Worm (Caenorhabditis elegans) whole organism, midembryonic: ENCODE data around the gene Y102E9.3.

ENCODE experiments used
- T22C8.4 ChIP-seq: fragments of 200-800 bp; sonication (Bioruptor generic); IDR thresholded peaks from 2 replicates; pipeline ENCODE4 v1.3.6; 2022; ENCODE audit warnings: missing genetic modification characterization, missing compliant biosample characterization
- cog-1 ChIP-seq: sonication (generic microtip); optimal IDR thresholded peaks from 2 replicates; lab custom pipeline; 2016; ENCODE audit warnings: missing genetic modification characterization, missing compliant biosample characterization
- flt-1 ChIP-seq: fragments of 200-800 bp; sonication (Bioruptor generic); IDR thresholded peaks from 2 replicates; pipeline ENCODE4 v1.3.6; 2022; ENCODE audit warnings: missing genetic modification characterization, missing compliant biosample characterization
- klf-2 ChIP-seq: fragments of 200-800 bp; sonication (Bioruptor generic); conservative IDR thresholded peaks from 2 replicates; pipeline ENCODE4 v1.3.6; 2022; ENCODE audit warnings: missing genetic modification reagents, missing genetic modification characterization, missing compliant biosample characterization
- med-1 ChIP-seq: sonication (generic microtip); optimal IDR thresholded peaks from 2 replicates; lab custom pipeline; 2017; ENCODE audit warnings: missing genetic modification characterization, mild to moderate bottlenecking, missing compliant biosample characterization, antibody characterized with exemption, missing genetic modification reagents; ENCODE audit not compliant: insufficient read depth
- ref-1 ChIP-seq: fragments of 200-800 bp; sonication (Bioruptor generic); conservative IDR thresholded peaks from 2 replicates; pipeline ENCODE4 v1.3.6; 2022; ENCODE audit warnings: missing genetic modification reagents, missing genetic modification characterization, missing compliant biosample characterization
- tab-1 ChIP-seq: fragments of 200-800 bp; sonication (Bioruptor generic); IDR thresholded peaks from 2 replicates; pipeline ENCODE4 v1.3.6; 2022; ENCODE audit warnings: missing genetic modification characterization, missing compliant biosample characterization
- ztf-23 ChIP-seq: fragments of 200-800 bp; sonication (Bioruptor generic); IDR thresholded peaks from 2 replicates; pipeline ENCODE4 v1.3.6; 2022; ENCODE audit warnings: missing genetic modification reagents, missing genetic modification characterization, missing compliant biosample characterization
- ztf-29 ChIP-seq: fragments of 200-800 bp; sonication (Bioruptor generic); IDR thresholded peaks from 2 replicates; pipeline ENCODE4 v1.3.6; 2022; ENCODE audit warnings: missing genetic modification reagents, missing genetic modification characterization, missing compliant biosample characterization

Gene Y102E9.3

ce11 chrIII:6734420-6734819 lies at the start of gene Y102E9.3:
Y102E9.3 (minus strand) TSS chrIII:6734520.
- no peak for TF ChIP-seq ztf-23 (GFP tag; lab: Robert Waterston, UW)
- no peak for TF ChIP-seq tab-1 (GFP tag; lab: Robert Waterston, UW)
- TF ChIP-seq ztf-29 (GFP tag; lab: Robert Waterston, UW) = no peak
- TF ChIP-seq med-1 = no peak
- TF ChIP-seq ref-1 = no peak

- TF ChIP-seq ref-1 (no peak), klf-2 (GFP tag; lab: Robert Waterston, UW) (no peak), ztf-29 (GFP tag; lab: Robert Waterston, UW) (no peak), T22C8.4 (GFP tag; lab: Robert Waterston, UW) (no peak), tab-1 (GFP tag; lab: Robert Waterston, UW) (no peak), cog-1 (tag; lab: Kevin White, UChicago) (no peak), ztf-23 (GFP tag; lab: Robert Waterston, UW) (no peak), med-1 (no peak), flt-1 (no peak)
These were observed 22.4 kb upstream of the Y102E9.3 start for ce11 chrIII:6756769-6757168.

ce11 chrIII:6752612-6753011 lies 18.3 kb upstream of the Y102E9.3 start:
- TF ChIP-seq flt-1 (no peak), ref-1 (no peak), klf-2 (GFP tag; lab: Robert Waterston, UW) (no peak), T22C8.4 (GFP tag; lab: Robert Waterston, UW) (no peak), ztf-29 (GFP tag; lab: Robert Waterston, UW) (no peak), med-1 (no peak), tab-1 (GFP tag; lab: Robert Waterston, UW) (no peak), ztf-23 (GFP tag; lab: Robert Waterston, UW) (no peak), cog-1 (tag; lab: Kevin White, UChicago) (no peak)

ce11 chrIII:6746668-6747067 lies 12.3 kb upstream of the Y102E9.3 start:
- TF ChIP-seq ref-1 = no peak
- no peak for TF ChIP-seq tab-1 (GFP tag; lab: Robert Waterston, UW)
- TF ChIP-seq cog-1 (tag; lab: Kevin White, UChicago) = no peak
- no peak for TF ChIP-seq ztf-29 (GFP tag; lab: Robert Waterston, UW)
- no peak for TF ChIP-seq med-1
- TF ChIP-seq ztf-23 (GFP tag; lab: Robert Waterston, UW) = no peak
- TF ChIP-seq T22C8.4 (GFP tag; lab: Robert Waterston, UW) = no peak
- no peak for TF ChIP-seq klf-2 (GFP tag; lab: Robert Waterston, UW)
- TF ChIP-seq flt-1 = no peak

- TF ChIP-seq tab-1 (GFP tag; lab: Robert Waterston, UW) (no peak), med-1 (no peak), ztf-23 (GFP tag; lab: Robert Waterston, UW) (no peak), flt-1 (no peak), T22C8.4 (GFP tag; lab: Robert Waterston, UW) (no peak), klf-2 (GFP tag; lab: Robert Waterston, UW) (no peak), ref-1 (no peak)
These were observed 11.7 kb upstream of the Y102E9.3 start, which contains the start of gene dig-1 for ce11 chrIII:6746008-6746407. dig-1 (plus strand) TSS chrIII:6746308.

- no peak for TF ChIP-seq T22C8.4 (GFP tag; lab: Robert Waterston, UW)
- TF ChIP-seq klf-2 (GFP tag; lab: Robert Waterston, UW) = 0 out of 2 replicates have a peak, but pooled peaks have one; percentile 41
These were observed 8.3 kb upstream of the Y102E9.3 start for ce11 chrIII:6742597-6742996.

- TF ChIP-seq ztf-29 (GFP tag; lab: Robert Waterston, UW) (no peak), cog-1 (tag; lab: Kevin White, UChicago) (no peak), T22C8.4 (GFP tag; lab: Robert Waterston, UW) (no peak), ztf-23 (GFP tag; lab: Robert Waterston, UW) (no peak), ref-1 (no peak)
These were observed 5.8 kb upstream of the Y102E9.3 start for ce11 chrIII:6740072-6740471.

- TF ChIP-seq ref-1 (no peak), klf-2 (GFP tag; lab: Robert Waterston, UW) (no peak), cog-1 (tag; lab: Kevin White, UChicago) (no peak), tab-1 (GFP tag; lab: Robert Waterston, UW) (no peak), med-1 (no peak), ztf-23 (GFP tag; lab: Robert Waterston, UW) (no peak), flt-1 (no peak), T22C8.4 (GFP tag; lab: Robert Waterston, UW) (no peak), ztf-29 (GFP tag; lab: Robert Waterston, UW) (no peak)
These were observed 2.7 kb upstream of the Y102E9.3 start, which contains the start of gene K07E12.2 for ce11 chrIII:6736971-6737370. K07E12.2 (plus strand) TSS chrIII:6737271.

- no peak for TF ChIP-seq med-1
- no peak for TF ChIP-seq tab-1 (GFP tag; lab: Robert Waterston, UW)
- TF ChIP-seq ztf-29 (GFP tag; lab: Robert Waterston, UW) = no peak
- TF ChIP-seq flt-1 = no peak
- TF ChIP-seq ref-1 = no peak
- TF ChIP-seq T22C8.4 (GFP tag; lab: Robert Waterston, UW) = no peak
- TF ChIP-seq ztf-23 (GFP tag; lab: Robert Waterston, UW) = no peak
- TF ChIP-seq klf-2 (GFP tag; lab: Robert Waterston, UW) = no peak
- TF ChIP-seq cog-1 (tag; lab: Kevin White, UChicago) = no peak
These were observed 2.2 kb upstream of the Y102E9.3 start, which contains the start of gene Y102E9.6 for ce11 chrIII:6736566-6736965. Y102E9.6 (minus strand) TSS chrIII:6736666.

- TF ChIP-seq cog-1 (tag; lab: Kevin White, UChicago) (no peak), flt-1 (no peak), ref-1 (no peak), klf-2 (GFP tag; lab: Robert Waterston, UW) (no peak), T22C8.4 (GFP tag; lab: Robert Waterston, UW) (no peak), med-1 (no peak), ztf-23 (GFP tag; lab: Robert Waterston, UW) (no peak), ztf-29 (GFP tag; lab: Robert Waterston, UW) (no peak), tab-1 (GFP tag; lab: Robert Waterston, UW) (no peak)
These were observed 3.0 kb downstream of the Y102E9.3 start for ce11 chrIII:6731285-6731684.
